Worm (Caenorhabditis elegans) whole organism, L3 larva: Measurements from ENCODE around the gene tsen-54.

Source experiments
- ama-1 ChIP-seq: fragments of 150-350 bp; optimal IDR thresholded peaks from 2 replicates; lab custom pipeline; 2018
- ceh-28 ChIP-seq: fragments of 150-350 bp; optimal IDR thresholded peaks from 2 replicates; lab custom pipeline; 2014; ENCODE audit warnings: missing biosample characterization, missing genetic modification reagents, missing genetic modification characterization
- egl-27 ChIP-seq: sonication (generic microtip); optimal IDR thresholded peaks from 4 replicates; lab custom pipeline; 2017; ENCODE audit warnings: missing biosample characterization, missing genetic modification reagents, missing genetic modification characterization
- egl-5 ChIP-seq: fragments of 150-350 bp; optimal IDR thresholded peaks from 2 replicates; lab custom pipeline; 2017; ENCODE audit warnings: missing biosample characterization, missing genetic modification reagents, missing genetic modification characterization, inconsistent platforms
- elt-3 ChIP-seq, 3 experiments: fragments of 150-350 bp in 1 of 3; sonication (generic microtip) in 2 of 3; optimal IDR thresholded peaks; 2 replicates in 2 of 3; 4 replicates in 1 of 3; lab custom pipeline; 2014 to 2017; ENCODE audit warnings: missing biosample characterization in 3 of 3, missing genetic modification characterization in 3 of 3
- fkh-10 ChIP-seq: sonication (generic microtip); optimal IDR thresholded peaks from 2 replicates; lab custom pipeline; 2017; ENCODE audit warnings: missing biosample characterization, missing genetic modification reagents, missing genetic modification characterization
- nhr-12 ChIP-seq: fragments of 150-350 bp; optimal IDR thresholded peaks from 2 replicates; lab custom pipeline; 2014; ENCODE audit warnings: missing biosample characterization, missing genetic modification characterization
- nhr-25 ChIP-seq: sonication (generic microtip); optimal IDR thresholded peaks from 2 replicates; lab custom pipeline; 2017; ENCODE audit warnings: missing biosample characterization, missing genetic modification characterization
- nhr-43 ChIP-seq: sonication (generic microtip); optimal IDR thresholded peaks from 2 replicates; lab custom pipeline; 2016; ENCODE audit warnings: mild to moderate bottlenecking, missing genetic modification characterization, missing compliant biosample characterization; ENCODE audit not compliant: poor library complexity, severe bottlenecking
- nhr-76 ChIP-seq: fragments of 150-350 bp; sonication (generic microtip); optimal IDR thresholded peaks from 5 replicates; lab custom pipeline; 2014; ENCODE audit warnings: missing biosample characterization, missing genetic modification characterization
- pha-4 ChIP-seq: fragments of 150-350 bp; optimal IDR thresholded peaks from 2 replicates; lab custom pipeline; 2014; ENCODE audit warnings: missing biosample characterization, missing genetic modification reagents, missing genetic modification characterization
- skn-1 ChIP-seq: fragments of 150-350 bp; optimal IDR thresholded peaks from 2 replicates; lab custom pipeline; 2014; ENCODE audit warnings: missing biosample characterization, missing genetic modification characterization
- unc-39 ChIP-seq: sonication (generic microtip); optimal IDR thresholded peaks from 4 replicates; lab custom pipeline; 2017; ENCODE audit warnings: missing biosample characterization, missing genetic modification characterization
- unc-62 ChIP-seq: fragments of 150-350 bp; sonication (generic microtip); optimal IDR thresholded peaks from 4 replicates; lab custom pipeline; 2014; ENCODE audit warnings: missing biosample characterization, missing genetic modification reagents, missing genetic modification characterization

tsen-54 gene

DNA sequence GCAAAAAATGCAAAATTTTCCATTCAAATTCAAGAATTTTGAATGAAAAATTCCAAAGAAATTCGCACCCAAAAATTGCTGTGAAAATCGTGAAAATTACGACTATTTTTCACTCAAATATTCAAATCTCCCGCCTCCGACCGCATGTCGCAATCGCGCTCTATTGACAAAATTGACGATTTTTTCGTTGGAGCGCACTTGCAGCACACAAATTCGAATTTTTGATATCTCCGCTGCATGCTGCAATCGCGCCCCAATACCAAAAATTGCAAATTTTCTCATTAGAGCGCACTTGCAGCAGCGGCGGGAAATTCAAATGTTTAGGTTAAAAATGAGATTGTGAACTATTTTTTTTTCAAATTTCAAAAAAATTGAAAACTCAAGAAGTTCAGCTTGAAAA is 49.8 kb downstream of the tsen-54 start:
- TF ChIP-seq unc-62 (GFP tag; lab: Kevin White, UChicago) (no peak), pha-4 (tag; lab: Kevin White, UChicago) (no peak), egl-27 (tag; lab: Kevin White, UChicago) (no peak), skn-1 (tag; lab: Kevin White, UChicago) (no peak)

DNA sequence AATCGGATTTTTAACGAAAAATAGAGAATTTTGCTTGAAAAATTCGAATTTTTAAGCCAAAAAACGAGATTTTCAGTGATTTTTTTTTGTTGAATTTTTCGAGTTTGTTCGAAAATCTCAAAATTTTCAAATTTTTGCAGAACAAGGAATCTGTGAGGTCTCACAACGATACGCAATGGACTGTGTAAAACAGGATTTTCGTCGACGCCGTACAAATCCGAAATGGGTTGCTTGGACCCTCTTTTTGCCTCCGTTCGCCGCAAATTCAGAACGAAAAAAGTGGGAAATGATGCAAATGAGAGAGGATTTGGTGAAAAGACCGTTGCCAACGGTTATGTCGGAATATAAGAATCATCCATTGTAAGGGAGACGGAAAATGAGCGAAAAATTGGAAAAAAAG is 54.3 kb downstream of the tsen-54 start:
- TF ChIP-seq nhr-43, result no peak
- TF ChIP-seq ceh-28, result no peak
- TF ChIP-seq nhr-25, result no peak
- TF ChIP-seq fkh-10 (GFP tag; lab: Kevin White, UChicago), result no peak
- TF ChIP-seq nhr-76 (tag; lab: Kevin White, UChicago), result no peak
- TF ChIP-seq unc-39, result no peak
- TF ChIP-seq ama-1, result no peak
- TF ChIP-seq elt-3 (tag; optimal IDR thresholded peaks at IDR 0.05; lab: Kevin White, UChicago), result no peak
- no peak for TF ChIP-seq egl-5 (tag; lab: Kevin White, UChicago)
- no peak for TF ChIP-seq nhr-12
- TF ChIP-seq, all 47 proteins: peak for 0
